Worm (Caenorhabditis elegans): ENCODE results near the gene srh-139.

DNA sequence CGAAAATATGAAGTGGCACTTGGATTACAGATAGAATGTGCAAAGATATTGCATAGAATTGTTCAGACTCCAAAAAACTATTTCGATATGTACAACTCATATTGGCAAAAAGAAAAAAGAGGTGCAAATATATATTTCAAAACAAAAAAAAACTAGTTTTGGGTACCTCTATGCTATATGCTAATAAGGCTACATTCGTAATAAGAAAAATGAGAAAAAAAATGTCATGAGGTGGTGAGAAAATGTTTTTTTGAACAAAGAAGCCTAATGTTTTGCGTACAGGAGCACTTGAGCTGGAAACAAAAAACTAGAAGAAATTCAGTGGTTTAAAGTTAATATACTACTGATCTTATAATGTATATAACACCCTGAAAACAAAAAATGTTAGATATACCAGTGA, 22.9 kb upstream of the srh-139 start, which contains the start of gene srh-142:
- TF ChIP-seq elt-2 (tag; optimal IDR thresholded peaks at IDR 0.05) (no peak), R02D3.7 (tag; optimal IDR thresholded peaks at IDR 0.05) (no peak), nhr-28 (tag; optimal IDR thresholded peaks at IDR 0.05) (no peak), ceh-9 (tag; optimal IDR thresholded peaks at IDR 0.05) (no peak), nhr-77 (tag; optimal IDR thresholded peaks at IDR 0.05) (no peak), jun-1 (tag; optimal IDR thresholded peaks at IDR 0.05) (no peak), ama-1 (optimal IDR thresholded peaks at IDR 0.05) (no peak), ZK546.5 (tag; optimal IDR thresholded peaks at IDR 0.05) (no peak), elt-3 (tag; optimal IDR thresholded peaks at IDR 0.05) (no peak), ztf-4 (tag; optimal IDR thresholded peaks at IDR 0.05) (no peak)

Data from whole organism, L3 larva.